Fruit fly (Drosophila melanogaster): ENCODE measurements around the gene scaf6.

dm6 chr3L:17049912-17050345 is 7.6 kb upstream of the scaf6 start:
- TF ChIP-seq CG8478 (optimal IDR thresholded peaks at IDR 0.05): no peak
- no peak for TF ChIP-seq CTCF (optimal IDR thresholded peaks at IDR 0.05)

Data from S2 (cell line).